Fruit fly (Drosophila melanogaster) whole organism, wandering third instar larva: ENCODE data around the gene wts.
A peak's percentile ranks its signal among the peaks of the same experiment; 100 is the strongest.

ENCODE experiments used
- Abd-B ChIP-seq: fragments of >200 bp; optimal IDR thresholded peaks from 2 replicates; lab custom pipeline; 2017; ENCODE audit warnings: missing biosample characterization, missing genetic modification characterization
- CG32264 ChIP-seq: fragments of 200-800 bp; sonication (Bioruptor generic); optimal IDR thresholded peaks from 2 replicates; lab custom pipeline; 2016; ENCODE audit warnings: missing biosample characterization, missing genetic modification characterization
- CG9705 ChIP-seq: fragments of 200-800 bp; sonication (Bioruptor generic); optimal IDR thresholded peaks from 2 replicates; lab custom pipeline; 2018; ENCODE audit warnings: missing biosample characterization, mild to moderate bottlenecking, missing genetic modification characterization
- CrebA ChIP-seq: fragments of 200-800 bp; sonication (Bioruptor generic); optimal IDR thresholded peaks from 2 replicates; lab custom pipeline; 2016; ENCODE audit warnings: missing biosample characterization, mild to moderate bottlenecking, missing genetic modification characterization, borderline replicate concordance
- Dif ChIP-seq: fragments of 200-275, 200-300 bp; sonication (Bioruptor generic); optimal IDR thresholded peaks from 2 replicates; lab custom pipeline; 2018; ENCODE audit warnings: missing biosample characterization, missing genetic modification characterization; ENCODE audit not compliant: partially characterized antibody
- GATAd ChIP-seq: sonication (Bioruptor generic); optimal IDR thresholded peaks from 2 replicates; lab custom pipeline; 2016; ENCODE audit warnings: missing biosample characterization, missing genetic modification characterization
- HLH106 ChIP-seq: fragments of 200-800 bp; optimal IDR thresholded peaks from 3 replicates; lab custom pipeline; 2019; ENCODE audit warnings: missing biosample characterization, mild to moderate bottlenecking, missing genetic modification characterization, moderate library complexity
- Hnf4 ChIP-seq: fragments of 200-800 bp; sonication (Bioruptor generic); optimal IDR thresholded peaks from 2 replicates; lab custom pipeline; 2016; ENCODE audit warnings: missing biosample characterization, mild to moderate bottlenecking, missing genetic modification characterization
- Hr78 ChIP-seq: fragments of >200 bp; optimal IDR thresholded peaks from 2 replicates; lab custom pipeline; 2017; ENCODE audit warnings: missing biosample characterization, missing genetic modification characterization
- Hr83 ChIP-seq: fragments of 200-300 bp; sonication (Bioruptor generic); optimal IDR thresholded peaks from 2 replicates; lab custom pipeline; 2016; ENCODE audit warnings: missing biosample characterization, mild to moderate bottlenecking, missing genetic modification characterization, moderate library complexity; ENCODE audit not compliant: poor library complexity, severe bottlenecking
- Jra ChIP-seq: sonication (Bioruptor generic); optimal IDR thresholded peaks from 2 replicates; lab custom pipeline; 2016; ENCODE audit warnings: missing biosample characterization, missing genetic modification characterization
- Mio ChIP-seq: sonication (Bioruptor generic); optimal IDR thresholded peaks from 2 replicates; lab custom pipeline; 2016; ENCODE audit warnings: missing biosample characterization, missing genetic modification characterization
- Myc ChIP-seq: fragments of >200 bp; optimal IDR thresholded peaks from 2 replicates; lab custom pipeline; 2017
- N ChIP-seq: fragments of >200 bp; optimal IDR thresholded peaks from 2 replicates; lab custom pipeline; 2018; ENCODE audit warnings: missing biosample characterization, missing external identifiers, missing genetic modification characterization
- OdsH ChIP-seq: fragments of 200-800 bp; sonication (Bioruptor generic); optimal IDR thresholded peaks from 2 replicates; lab custom pipeline; 2016; ENCODE audit warnings: missing biosample characterization, mild to moderate bottlenecking, missing genetic modification characterization
- Sp1 ChIP-seq: fragments of 200-800 bp; sonication (Bioruptor generic); optimal IDR thresholded peaks from 3 replicates; lab custom pipeline; 2019; ENCODE audit warnings: missing biosample characterization, mild to moderate bottlenecking, missing genetic modification characterization, moderate library complexity
- Vsx2 ChIP-seq: fragments of 200-300, 225-300 bp; sonication (Bioruptor generic); optimal IDR thresholded peaks from 2 replicates; lab custom pipeline; 2018; ENCODE audit warnings: missing biosample characterization, missing genetic modification characterization; ENCODE audit not compliant: partially characterized antibody
- br ChIP-seq: fragments of 200-800 bp; sonication (Bioruptor generic); optimal IDR thresholded peaks from 2 replicates; lab custom pipeline; 2016; ENCODE audit warnings: missing biosample characterization, missing genetic modification characterization
- brk ChIP-seq: fragments of 200-800 bp; sonication (Bioruptor generic); optimal IDR thresholded peaks from 2 replicates; lab custom pipeline; 2016; ENCODE audit warnings: missing biosample characterization, mild to moderate bottlenecking, missing genetic modification characterization
- dl ChIP-seq, 2 experiments: fragments of 175-275, 200-275 bp in 1 of 2; fragments of 200-275 bp in 1 of 2; sonication (Bioruptor generic); optimal IDR thresholded peaks; lab custom pipeline; 2018; ENCODE audit warnings: mild to moderate bottlenecking in 2 of 2, missing biosample characterization in 2 of 2, missing genetic modification characterization in 2 of 2, moderate library complexity in 2 of 2; ENCODE audit not compliant: partially characterized antibody in 2 of 2, insufficient read depth in 1 of 2
- dmrt93B ChIP-seq: fragments of 200-800 bp; sonication (Bioruptor generic); optimal IDR thresholded peaks from 2 replicates; lab custom pipeline; 2018; ENCODE audit warnings: missing biosample characterization, mild to moderate bottlenecking, missing genetic modification characterization
- dsf ChIP-seq: sonication (Bioruptor generic); optimal IDR thresholded peaks from 2 replicates; lab custom pipeline; 2016; ENCODE audit warnings: missing biosample characterization, missing genetic modification characterization, borderline replicate concordance
- ey ChIP-seq: fragments of 200-800 bp; sonication (Bioruptor generic); optimal IDR thresholded peaks from 2 replicates; lab custom pipeline; 2016; ENCODE audit warnings: missing biosample characterization, missing genetic modification characterization
- foxo ChIP-seq, 2 experiments: fragments of 200-800 bp; sonication (Bioruptor generic); optimal IDR thresholded peaks; 2 replicates in 1 of 2; 3 replicates in 1 of 2; lab custom pipeline; 2016 to 2017; ENCODE audit warnings: missing biosample characterization in 2 of 2, missing genetic modification characterization in 2 of 2
- fru ChIP-seq: fragments of 200-800 bp; sonication (Bioruptor generic); optimal IDR thresholded peaks from 3 replicates; lab custom pipeline; 2016; ENCODE audit warnings: missing biosample characterization, mild to moderate bottlenecking, missing genetic modification characterization
- h ChIP-seq: fragments of 200-800 bp; sonication (Bioruptor generic); optimal IDR thresholded peaks from 3 replicates; lab custom pipeline; 2016; ENCODE audit warnings: missing biosample characterization, mild to moderate bottlenecking, missing genetic modification characterization
- lola ChIP-seq: fragments of >200 bp; optimal IDR thresholded peaks from 2 replicates; lab custom pipeline; 2017; ENCODE audit warnings: missing biosample characterization, missing genetic modification characterization
- pan ChIP-seq: fragments of >200 bp; optimal IDR thresholded peaks from 2 replicates; lab custom pipeline; 2017
- psq ChIP-seq: fragments of 200-800 bp; sonication (Bioruptor generic); optimal IDR thresholded peaks from 3 replicates; lab custom pipeline; 2017; ENCODE audit warnings: missing biosample characterization, mild to moderate bottlenecking, missing genetic modification characterization, moderate library complexity
- rgr ChIP-seq: fragments of 200-800 bp; sonication (Bioruptor generic); optimal IDR thresholded peaks from 3 replicates; lab custom pipeline; 2016; ENCODE audit warnings: missing biosample characterization, mild to moderate bottlenecking, missing genetic modification characterization
- sage ChIP-seq: fragments of 200-800 bp; sonication (Bioruptor generic); optimal IDR thresholded peaks from 2 replicates; lab custom pipeline; 2016; ENCODE audit warnings: missing biosample characterization, mild to moderate bottlenecking, missing genetic modification characterization
- sv ChIP-seq: fragments of 200-800 bp; sonication (Bioruptor generic); optimal IDR thresholded peaks from 3 replicates; lab custom pipeline; 2016; ENCODE audit warnings: missing biosample characterization, missing genetic modification characterization
- tai ChIP-seq: sonication (Bioruptor generic); optimal IDR thresholded peaks from 2 replicates; lab custom pipeline; 2016; ENCODE audit warnings: missing biosample characterization, missing genetic modification characterization
- usp ChIP-seq: fragments of >200 bp; optimal IDR thresholded peaks from 2 replicates; lab custom pipeline; 2017; ENCODE audit warnings: missing biosample characterization, missing genetic modification characterization
- woc ChIP-seq: sonication (Bioruptor generic); optimal IDR thresholded peaks from 2 replicates; lab custom pipeline; 2016; ENCODE audit warnings: missing biosample characterization, mild to moderate bottlenecking, missing genetic modification characterization

wts gene

DNA sequence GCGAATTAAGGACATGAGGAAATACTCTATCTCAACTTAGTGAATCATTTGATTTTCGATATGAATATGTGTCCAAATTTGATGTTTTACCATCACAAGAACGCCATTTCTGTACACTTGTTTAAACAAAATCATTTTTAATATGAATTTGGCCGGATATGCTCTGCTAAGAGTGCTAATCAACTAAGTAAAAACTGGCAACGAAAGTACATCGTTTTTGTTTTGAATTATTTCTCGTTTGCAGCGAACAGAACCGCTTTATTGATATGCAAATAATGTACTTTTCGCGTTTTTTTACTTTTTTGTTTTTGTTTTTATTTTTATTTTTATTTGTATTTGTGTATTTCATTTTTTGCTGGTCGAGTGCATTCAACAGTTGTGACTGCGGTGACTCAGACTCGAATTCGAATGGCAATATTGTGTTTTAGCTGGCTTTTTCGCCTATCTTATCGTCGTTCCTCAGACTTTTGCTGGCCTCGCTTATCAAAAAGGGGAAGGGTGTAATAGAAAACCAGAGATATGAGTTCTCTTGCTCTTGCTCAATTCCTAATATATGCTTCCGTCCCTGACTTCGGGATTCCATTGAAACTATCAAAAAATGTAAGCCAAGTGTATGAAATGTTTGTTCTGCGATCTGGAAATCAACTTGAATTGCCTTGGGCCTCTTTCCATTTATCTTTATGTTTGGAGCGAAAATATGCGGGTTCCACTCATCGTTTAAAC lies 5.0 kb upstream of the wts start (continued):
- no peak for TF ChIP-seq pan (lab: Kevin White, UChicago)
- no peak for TF ChIP-seq Myc (lab: Kevin White, UChicago)
- peak; percentile 75 for TF ChIP-seq HLH106
- peak; percentile 81 for TF ChIP-seq br
- no peak for TF ChIP-seq Hr83 (GFP tag; lab: Kevin White, UChicago)
- peak; percentile 78 for TF ChIP-seq tai
- peak; percentile 50 for TF ChIP-seq psq (GFP tag; lab: Kevin White, UChicago)

DNA sequence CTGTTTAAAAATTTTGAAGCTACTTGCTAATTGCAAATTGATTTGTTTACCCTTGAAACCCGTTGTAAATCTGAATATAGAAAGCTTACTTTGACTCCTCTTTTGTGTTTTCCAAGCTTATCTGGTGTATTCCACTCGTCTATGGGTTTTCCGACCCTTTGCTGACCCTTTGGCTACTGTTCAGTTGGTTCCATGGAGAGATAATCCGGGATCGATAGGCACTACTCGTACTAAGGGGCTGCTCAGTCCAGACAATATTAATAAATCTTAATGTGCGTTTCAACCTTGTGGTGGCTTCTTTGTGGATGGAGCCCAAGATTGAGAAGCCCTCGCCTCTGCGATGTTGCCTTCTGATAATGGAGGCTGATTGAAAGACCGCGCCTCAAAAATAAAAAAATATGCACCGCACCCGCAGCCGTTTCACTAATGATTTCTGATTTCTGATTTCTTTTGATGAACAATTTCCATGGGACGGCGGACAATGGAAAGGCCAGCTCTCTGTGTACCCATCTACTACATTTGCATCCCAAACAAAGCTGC lies 3.9 kb upstream of the wts start:
- TF ChIP-seq Hr78 (no peak), ey (GFP tag; lab: Kevin White, UChicago) (no peak), pan (lab: Kevin White, UChicago) (no peak), CG32264 (no peak), Sp1 (no peak), GATAd (GFP tag; lab: Kevin White, UChicago) (no peak), woc (no peak), rgr (GFP tag; lab: Kevin White, UChicago) (no peak), brk (GFP tag; lab: Kevin White, UChicago) (no peak), HLH106 (no peak), lola (GFP tag; lab: Kevin White, UChicago) (no peak), dl (GFP tag; optimal IDR thresholded peaks at IDR 0.05; lab: Kevin White, UChicago; ENCODE audit: insufficient read depth in 1 of 2, partially characterized antibody in 2 of 2) (no peak), N (GFP tag; lab: Kevin White, UChicago) (no peak), Hnf4 (GFP tag; lab: Kevin White, UChicago) (no peak), h (no peak), Myc (lab: Kevin White, UChicago) (no peak), Mio (GFP tag; lab: Kevin White, UChicago) (no peak), psq (GFP tag; lab: Kevin White, UChicago) (no peak), sv (GFP tag; lab: Kevin White, UChicago) (no peak)

DNA sequence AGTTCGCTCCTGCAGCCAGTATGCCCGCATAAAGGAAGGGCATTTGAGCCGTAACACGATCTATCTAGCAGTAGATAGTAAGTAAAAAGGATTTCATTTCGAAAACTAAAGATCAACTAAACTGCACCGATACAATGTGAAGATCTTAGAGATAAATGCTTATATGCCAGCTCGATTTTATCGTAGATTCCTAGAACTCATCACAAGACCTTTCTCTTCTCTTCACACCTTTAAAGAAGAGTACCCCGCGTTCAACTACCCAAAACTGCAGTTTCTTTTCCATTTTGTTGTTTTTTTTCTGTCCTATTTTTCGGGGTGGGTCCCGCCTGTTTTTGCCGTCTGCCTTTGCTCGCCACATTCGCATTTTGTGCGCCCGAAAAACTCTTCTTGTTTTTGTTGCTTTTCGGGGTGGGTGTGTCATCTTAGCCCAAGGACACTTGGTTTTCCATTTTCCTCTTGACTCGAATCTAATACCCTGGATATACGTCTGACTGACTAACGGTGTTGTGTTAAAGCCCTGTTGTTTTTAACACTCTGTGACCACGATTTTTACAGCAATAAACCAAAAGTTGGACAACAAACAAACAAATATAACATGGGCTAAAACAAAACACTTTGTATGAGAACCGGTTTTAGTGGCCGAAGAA lies 3.0 kb upstream of the wts start:
- peak; percentile 14 for TF ChIP-seq woc
- no peak for TF ChIP-seq Hnf4 (GFP tag; lab: Kevin White, UChicago)
- TF ChIP-seq h = no peak
- TF ChIP-seq CG9705 (GFP tag; lab: Kevin White, UChicago) = no peak
- no peak for TF ChIP-seq fru (GFP tag; lab: Kevin White, UChicago)

DNA sequence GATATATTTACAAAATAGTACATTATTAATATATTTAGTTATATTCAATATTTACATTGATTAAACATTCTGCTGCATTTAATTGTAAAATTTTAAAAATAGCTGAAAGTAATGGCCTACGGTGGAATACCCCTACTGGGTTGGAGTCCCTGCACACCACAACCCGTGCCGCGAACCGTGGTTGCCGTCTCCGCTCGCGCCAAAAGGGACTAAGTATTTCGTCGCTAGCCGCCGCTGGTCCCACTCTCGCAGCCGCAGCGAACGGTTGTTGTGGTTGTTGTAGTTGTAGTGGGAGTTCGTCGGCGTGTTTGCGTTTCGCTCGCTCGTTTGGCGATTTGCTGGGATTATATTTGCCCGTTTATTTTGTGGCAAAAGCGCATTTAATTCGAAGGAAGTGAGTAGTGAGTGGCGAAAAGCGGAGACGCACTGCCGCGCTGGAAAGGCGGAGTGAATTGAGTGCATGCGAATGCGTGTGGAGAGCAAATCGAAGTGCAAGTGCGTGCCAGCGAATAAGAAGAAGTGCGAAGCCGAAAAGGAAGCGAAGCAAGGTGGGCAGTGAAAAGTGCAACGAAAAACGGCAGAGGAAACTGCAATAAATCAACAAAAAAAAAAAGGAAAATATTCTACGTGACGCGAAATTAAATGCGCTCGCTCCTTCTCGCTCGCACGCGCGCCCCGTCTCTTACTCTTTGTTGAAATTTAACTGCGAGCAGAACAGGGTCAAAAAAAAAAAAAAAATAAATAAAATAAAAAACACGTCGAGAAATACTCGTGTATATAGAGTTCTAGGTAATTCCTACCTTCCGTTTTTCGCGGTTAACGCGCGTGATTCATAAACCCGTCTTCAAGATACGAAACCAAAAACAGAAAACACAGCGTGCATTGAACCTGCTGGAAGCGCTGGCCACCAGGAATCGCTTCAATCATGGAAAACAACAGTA lies 2.2 kb upstream of the wts start, which contains the start of gene cindr:
cindr (plus strand) TSS at position 272 of the 941 bp plus-strand sequence.
- TF ChIP-seq Abd-B (GFP tag; lab: Kevin White, UChicago) = no peak
- TF ChIP-seq dl (GFP tag; optimal IDR thresholded peaks at IDR 0.05; lab: Kevin White, UChicago; ENCODE audit: insufficient read depth in 1 of 2, partially characterized antibody in 2 of 2) = no peak
- TF ChIP-seq pan (lab: Kevin White, UChicago) = no peak
- TF ChIP-seq GATAd (GFP tag; lab: Kevin White, UChicago) = no peak
- peak; percentile 26 for TF ChIP-seq CG9705 (GFP tag; lab: Kevin White, UChicago)
- no peak for TF ChIP-seq woc
- peak; percentile 92 for TF ChIP-seq psq (GFP tag; lab: Kevin White, UChicago)
- no peak for TF ChIP-seq CG32264
- no peak for TF ChIP-seq dsf (GFP tag; lab: Kevin White, UChicago)
- no peak for TF ChIP-seq OdsH
- TF ChIP-seq usp = no peak
- no peak for TF ChIP-seq Hr78
- TF ChIP-seq rgr (GFP tag; lab: Kevin White, UChicago) = peak; percentile 21
- peak; percentile 7 for TF ChIP-seq dmrt93B (GFP tag; lab: Kevin White, UChicago)
- peak; percentile 54 for TF ChIP-seq Jra (GFP tag; lab: Kevin White, UChicago)
- no peak for TF ChIP-seq br
- TF ChIP-seq N (GFP tag; lab: Kevin White, UChicago) = no peak
- no peak for TF ChIP-seq tai
- TF ChIP-seq CrebA (GFP tag; lab: Kevin White, UChicago) = no peak
- TF ChIP-seq foxo (GFP tag; optimal IDR thresholded peaks at IDR 0.05; lab: Kevin White, UChicago) = peak in 1 of 2 experiments; percentile 5
- peak; percentile 58 for TF ChIP-seq Sp1
- peak; percentile 39 for TF ChIP-seq HLH106
- no peak for TF ChIP-seq Hnf4 (GFP tag; lab: Kevin White, UChicago)
- TF ChIP-seq Dif (GFP tag; lab: Kevin White, UChicago) = peak; percentile 36
- peak; percentile 15 for TF ChIP-seq h
- peak; percentile 54 for TF ChIP-seq Myc (lab: Kevin White, UChicago)
- no peak for TF ChIP-seq lola (GFP tag; lab: Kevin White, UChicago)
- TF ChIP-seq Vsx2 (GFP tag; lab: Kevin White, UChicago) = no peak
- peak; percentile 25 for TF ChIP-seq fru (GFP tag; lab: Kevin White, UChicago)
- no peak for TF ChIP-seq sage (GFP tag; lab: Kevin White, UChicago)
- TF ChIP-seq Mio (GFP tag; lab: Kevin White, UChicago) = no peak
- TF ChIP-seq sv (GFP tag; lab: Kevin White, UChicago) = peak; percentile 24
